Fruit fly (Drosophila melanogaster) whole organism, embryonic: ENCODE results near the gene CG9302.
A peak's percentile ranks its signal among the peaks of the same experiment; 100 is the strongest.

Experiments used
- Ada2b ChIP-seq: fragments of 200-800 bp; sonication (Bioruptor generic); IDR thresholded peaks from 2 replicates; pipeline ENCODE4 v1.3.6; 2022; ENCODE audit warnings: missing biosample characterization, missing genetic modification characterization
- Atf6 ChIP-seq: fragments of 200-800 bp; sonication (Bioruptor generic); IDR thresholded peaks from 2 replicates; pipeline ENCODE4 v1.3.6; 2022; ENCODE audit warnings: missing biosample characterization, missing genetic modification characterization
- Bdp1 ChIP-seq: fragments of 200-800 bp; sonication (Bioruptor generic); optimal IDR thresholded peaks from 3 replicates; lab custom pipeline; 2016; ENCODE audit warnings: missing biosample characterization, missing genetic modification characterization
- CG10147 ChIP-seq: fragments of 200-800 bp; sonication (Bioruptor generic); optimal IDR thresholded peaks from 2 replicates; lab custom pipeline; 2019; ENCODE audit warnings: missing biosample characterization, mild to moderate bottlenecking, missing genetic modification characterization, moderate library complexity
- CG11560 ChIP-seq: fragments of 200-800 bp; sonication (Bioruptor generic); IDR thresholded peaks from 3 replicates; pipeline ENCODE4 v1.3.6; 2022; ENCODE audit warnings: missing biosample characterization, missing genetic modification characterization
- CG11696 ChIP-seq: fragments of 200-800 bp; sonication (Bioruptor generic); IDR thresholded peaks from 2 replicates; pipeline ENCODE4 v1.3.6; 2022; ENCODE audit warnings: missing biosample characterization, missing genetic modification characterization
- CG13123 ChIP-seq: fragments of 200-800 bp; sonication (Bioruptor generic); optimal IDR thresholded peaks from 2 replicates; lab custom pipeline; 2016; ENCODE audit warnings: missing biosample characterization, missing genetic modification characterization
- CG14014 ChIP-seq: fragments of 200-800 bp; sonication (Bioruptor generic); IDR thresholded peaks from 2 replicates; pipeline ENCODE4 v1.3.6; 2022; ENCODE audit warnings: missing biosample characterization, missing genetic modification characterization
- CG15696 ChIP-seq: fragments of 200-800 bp; sonication (Bioruptor generic); optimal IDR thresholded peaks from 2 replicates; lab custom pipeline; 2019; ENCODE audit warnings: missing biosample characterization, mild to moderate bottlenecking, missing genetic modification characterization, moderate library complexity
- CG17359 ChIP-seq: fragments of 200-800 bp; sonication (Bioruptor generic); optimal IDR thresholded peaks from 3 replicates; lab custom pipeline; 2018; ENCODE audit warnings: missing biosample characterization, mild to moderate bottlenecking, missing genetic modification characterization, moderate library complexity
- CG18262 ChIP-seq: fragments of 200-800 bp; optimal IDR thresholded peaks from 3 replicates; lab custom pipeline; 2019; ENCODE audit warnings: missing biosample characterization, mild to moderate bottlenecking, missing genetic modification characterization, moderate library complexity
- CG2875 ChIP-seq: fragments of 200-800 bp; sonication (Bioruptor generic); optimal IDR thresholded peaks from 2 replicates; lab custom pipeline; 2017; ENCODE audit warnings: missing biosample characterization, mild to moderate bottlenecking, missing genetic modification characterization, missing genetic modification reagents
- CG31365 ChIP-seq: fragments of 200-800 bp; sonication (Bioruptor generic); optimal IDR thresholded peaks from 2 replicates; lab custom pipeline; 2018; ENCODE audit warnings: missing biosample characterization, mild to moderate bottlenecking, missing genetic modification characterization
- CG32772 ChIP-seq: fragments of 200-800 bp; sonication (Bioruptor generic); IDR thresholded peaks from 2 replicates; pipeline ENCODE4 v1.3.6; 2022; ENCODE audit warnings: missing biosample characterization, missing genetic modification characterization
- CG3838 ChIP-seq: fragments of 200-800 bp; sonication (Bioruptor generic); optimal IDR thresholded peaks from 3 replicates; lab custom pipeline; 2016; ENCODE audit warnings: missing biosample characterization, missing genetic modification characterization
- CG5953 ChIP-seq: fragments of 200-800 bp; sonication (Bioruptor generic); IDR thresholded peaks from 2 replicates; pipeline ENCODE4 v1.3.6; 2022; ENCODE audit warnings: missing biosample characterization, missing genetic modification characterization
- CG6272 ChIP-seq: fragments of 200-800 bp; sonication (Bioruptor generic); IDR thresholded peaks from 2 replicates; pipeline ENCODE4 v1.3.6; 2022; ENCODE audit warnings: missing biosample characterization, missing genetic modification characterization
- CG6654 ChIP-seq: fragments of 200-800 bp; sonication (Bioruptor generic); optimal IDR thresholded peaks from 2 replicates; lab custom pipeline; 2017; ENCODE audit warnings: missing biosample characterization, mild to moderate bottlenecking, missing genetic modification characterization
- CG8924 ChIP-seq: fragments of 200-800 bp; optimal IDR thresholded peaks from 3 replicates; lab custom pipeline; 2019; ENCODE audit warnings: missing biosample characterization, mild to moderate bottlenecking, missing genetic modification characterization, moderate library complexity
- Dbx ChIP-seq: fragments of 200-800 bp; sonication (Bioruptor generic); IDR thresholded peaks from 3 replicates; pipeline ENCODE4 v1.3.6; 2022; ENCODE audit warnings: missing biosample characterization, missing genetic modification characterization
- Gsc ChIP-seq: fragments of 200-800 bp; sonication (Bioruptor generic); IDR thresholded peaks from 2 replicates; pipeline ENCODE4 v1.3.6; 2022; ENCODE audit warnings: missing biosample characterization, missing genetic modification characterization
- HmgD ChIP-seq: fragments of 200-800 bp; sonication (Bioruptor generic); optimal IDR thresholded peaks from 3 replicates; lab custom pipeline; 2016; ENCODE audit warnings: missing biosample characterization, missing genetic modification characterization
- Mad ChIP-seq: fragments of 200-800 bp; sonication (Bioruptor generic); optimal IDR thresholded peaks from 2 replicates; lab custom pipeline; 2016; ENCODE audit warnings: missing biosample characterization, missing genetic modification characterization
- Meics ChIP-seq: fragments of 200-800 bp; sonication (Bioruptor generic); optimal IDR thresholded peaks from 2 replicates; lab custom pipeline; 2017; ENCODE audit warnings: missing biosample characterization, mild to moderate bottlenecking, missing genetic modification characterization
- Nf-YB ChIP-seq: fragments of 200-800 bp; sonication (Bioruptor generic); optimal IDR thresholded peaks from 3 replicates; lab custom pipeline; 2019; ENCODE audit warnings: missing biosample characterization, mild to moderate bottlenecking, missing genetic modification characterization, moderate library complexity
- Ptx1 ChIP-seq: fragments of 200-800 bp; sonication (Bioruptor generic); IDR thresholded peaks from 2 replicates; pipeline ENCODE4 v1.3.6; 2022; ENCODE audit warnings: missing biosample characterization, missing genetic modification characterization
- Six4 ChIP-seq: fragments of 200-800 bp; sonication (Bioruptor generic); optimal IDR thresholded peaks from 2 replicates; lab custom pipeline; 2016; ENCODE audit warnings: missing biosample characterization, missing genetic modification characterization
- Taf1 ChIP-seq: fragments of 200-800 bp; sonication (Bioruptor generic); IDR thresholded peaks from 2 replicates; pipeline ENCODE4 v1.3.6; 2022; ENCODE audit warnings: missing biosample characterization, missing genetic modification characterization
- chn ChIP-seq: fragments of 200-800 bp; sonication (Bioruptor generic); optimal IDR thresholded peaks from 2 replicates; lab custom pipeline; 2016; ENCODE audit warnings: missing biosample characterization, missing genetic modification characterization
- dmrt11E ChIP-seq: fragments of 200-800 bp; sonication (Bioruptor generic); optimal IDR thresholded peaks from 3 replicates; lab custom pipeline; 2018; ENCODE audit warnings: missing biosample characterization, mild to moderate bottlenecking, missing genetic modification characterization, moderate library complexity
- ewg ChIP-seq: fragments of 200-800 bp; sonication (Bioruptor generic); optimal IDR thresholded peaks from 3 replicates; lab custom pipeline; 2017; ENCODE audit warnings: mild to moderate bottlenecking, missing biosample characterization, missing genetic modification reagents, missing genetic modification characterization
- grn ChIP-seq: fragments of 200-800 bp; sonication (Bioruptor generic); optimal IDR thresholded peaks from 3 replicates; lab custom pipeline; 2017; ENCODE audit warnings: missing biosample characterization, missing genetic modification characterization
- hkb ChIP-seq, 2 experiments: fragments of 200-800 bp in 1 of 2; fragments of >200 bp in 1 of 2; sonication (Bioruptor generic) in 1 of 2; IDR thresholded peaks in 1 of 2; optimal IDR thresholded peaks in 1 of 2; 2 replicates each; pipeline versions ENCODE4 v1.3.6 to Lab custom; 2017 to 2022; ENCODE audit warnings: missing biosample characterization in 1 of 2, missing genetic modification characterization in 1 of 2
- ken ChIP-seq: fragments of 200-800 bp; sonication (Bioruptor generic); IDR thresholded peaks from 3 replicates; pipeline ENCODE4 v1.3.6; 2022; ENCODE audit warnings: missing biosample characterization, missing genetic modification characterization
- lbe ChIP-seq: fragments of 200-800 bp; sonication (Bioruptor generic); optimal IDR thresholded peaks from 2 replicates; lab custom pipeline; 2016; ENCODE audit warnings: missing biosample characterization, mild to moderate bottlenecking, missing genetic modification characterization
- luna ChIP-seq: fragments of 200-800 bp; sonication (Bioruptor generic); optimal IDR thresholded peaks from 2 replicates; lab custom pipeline; 2016; ENCODE audit warnings: missing biosample characterization, missing genetic modification characterization
- nom ChIP-seq: fragments of 200-800 bp; sonication (Bioruptor generic); optimal IDR thresholded peaks from 2 replicates; lab custom pipeline; 2017; ENCODE audit warnings: missing biosample characterization, missing genetic modification characterization, mild to moderate bottlenecking, moderate library complexity, missing genetic modification reagents
- odd ChIP-seq: fragments of 200-800 bp; sonication (Bioruptor generic); optimal IDR thresholded peaks from 2 replicates; lab custom pipeline; 2017; ENCODE audit warnings: missing biosample characterization, mild to moderate bottlenecking, missing genetic modification characterization
- pnt ChIP-seq: fragments of 200-800 bp; sonication (Bioruptor generic); optimal IDR thresholded peaks from 3 replicates; lab custom pipeline; 2016; ENCODE audit warnings: missing biosample characterization, missing genetic modification characterization
- pros ChIP-seq: fragments of 200-800 bp; sonication (Bioruptor generic); optimal IDR thresholded peaks from 3 replicates; lab custom pipeline; 2019; ENCODE audit warnings: missing biosample characterization, mild to moderate bottlenecking, missing genetic modification characterization, moderate library complexity
- repo ChIP-seq: fragments of 200-800 bp; sonication (Bioruptor generic); optimal IDR thresholded peaks from 2 replicates; lab custom pipeline; 2016; ENCODE audit warnings: missing biosample characterization, missing genetic modification characterization
- sens-2 ChIP-seq: fragments of 200-800 bp; sonication (Bioruptor generic); IDR thresholded peaks from 2 replicates; pipeline ENCODE4 v1.3.6; 2022; ENCODE audit warnings: missing biosample characterization, missing genetic modification characterization
- sim ChIP-seq: fragments of 200-800 bp; sonication (Bioruptor generic); IDR thresholded peaks from 2 replicates; pipeline ENCODE4 v1.3.6; 2022; ENCODE audit warnings: missing biosample characterization, missing genetic modification characterization
- slbo ChIP-seq: fragments of 200-800 bp; sonication (Bioruptor generic); IDR thresholded peaks from 2 replicates; pipeline ENCODE4 v1.3.6; 2022; ENCODE audit warnings: missing biosample characterization, missing genetic modification characterization
- sob ChIP-seq: fragments of 200-800 bp; sonication (Bioruptor generic); IDR thresholded peaks from 2 replicates; pipeline ENCODE4 v1.3.6; 2022; ENCODE audit warnings: missing biosample characterization, missing genetic modification characterization
- ttk ChIP-seq: fragments of 200-800 bp; sonication (Bioruptor generic); IDR thresholded peaks from 2 replicates; pipeline ENCODE4 v2.1.2; 2022; ENCODE audit warnings: missing biosample characterization, missing genetic modification characterization
- tx ChIP-seq: fragments of 200-800 bp; sonication (Bioruptor generic); optimal IDR thresholded peaks from 2 replicates; lab custom pipeline; 2016; ENCODE audit warnings: missing biosample characterization, missing genetic modification characterization
- vnd ChIP-seq: fragments of 200-800 bp; sonication (Bioruptor generic); IDR thresholded peaks from 3 replicates; pipeline ENCODE4 v1.3.6; 2022; ENCODE audit warnings: missing biosample characterization, missing genetic modification characterization; ENCODE audit not compliant: partially characterized antibody
- vvl ChIP-seq: fragments of 200-800 bp; sonication (Bioruptor generic); IDR thresholded peaks from 2 replicates; pipeline ENCODE4 v1.3.6; 2022; ENCODE audit warnings: missing biosample characterization, missing genetic modification characterization
- wdn ChIP-seq: fragments of 200-800 bp; sonication (Bioruptor generic); IDR thresholded peaks from 2 replicates; pipeline ENCODE4 v1.3.6; 2022; ENCODE audit warnings: missing biosample characterization, missing genetic modification characterization

Gene CG9302

DNA sequence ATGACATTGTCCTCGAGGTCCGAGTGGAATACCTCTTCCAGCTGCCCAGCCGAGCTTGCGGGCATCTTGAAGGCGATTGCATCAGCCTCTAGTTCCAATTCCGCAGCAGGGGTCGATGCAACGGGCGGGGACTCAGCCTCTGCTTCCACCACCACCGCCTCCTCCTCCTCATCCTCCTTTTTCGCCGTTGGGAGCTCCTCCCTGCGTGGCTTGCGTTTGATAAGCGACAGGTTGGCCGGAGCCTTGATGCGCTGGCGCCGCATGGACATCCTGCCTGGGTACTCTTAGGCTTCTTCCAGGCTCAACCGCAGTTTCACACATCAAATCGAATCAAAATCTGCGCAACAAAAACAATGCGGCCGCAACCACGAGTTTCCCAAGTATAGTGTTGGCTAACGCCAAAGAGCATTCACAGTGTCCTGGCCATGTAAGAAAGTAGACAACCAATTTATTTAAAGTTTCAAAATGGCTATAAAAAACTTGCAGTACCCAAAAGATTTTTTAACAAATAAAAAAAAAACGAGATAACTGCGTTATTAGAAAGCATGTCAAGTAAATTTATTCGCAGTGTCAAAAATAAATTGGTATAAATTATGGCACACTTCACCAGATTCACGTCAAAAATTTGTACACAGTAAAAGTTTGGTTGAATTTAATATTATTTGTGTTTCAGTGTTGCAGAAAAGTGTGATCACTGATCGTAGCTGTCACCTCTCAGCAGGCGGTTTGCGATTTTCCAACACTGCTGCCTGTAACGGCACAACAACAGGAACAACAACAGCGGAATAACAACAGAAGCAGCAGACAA, 4.7 kb downstream of the CG9302 start, which contains the start of the genes Bdp1 and CG6565 (continued):
- TF ChIP-seq CG11696 (GFP tag; lab: Robert Waterston, UW) = peak; percentile 57
- TF ChIP-seq CG2875 (GFP tag; lab: Kevin White, UChicago) = peak; percentile 93
- TF ChIP-seq Ada2b (GFP tag; lab: Robert Waterston, UW) = peak; percentile 93
- TF ChIP-seq CG11560 (tag; lab: Robert Waterston, UW) = peak; percentile 91
- TF ChIP-seq sob (GFP tag; lab: Robert Waterston, UW) = peak; percentile 97
- TF ChIP-seq repo = peak; percentile 96
- TF ChIP-seq dmrt11E (tag; lab: Kevin White, UChicago) = peak; percentile 98
- peak; percentile 90 for TF ChIP-seq CG6654
- peak; percentile 82 for TF ChIP-seq sens-2
- TF ChIP-seq Atf6 (GFP tag; lab: Robert Waterston, UW) = peak; percentile 96
- peak; percentile 95 for TF ChIP-seq CG14014 (GFP tag; lab: Robert Waterston, UW)
- TF ChIP-seq ken (GFP tag; lab: Robert Waterston, UW) = peak; percentile 95
- TF ChIP-seq pros = peak; percentile 45
- TF ChIP-seq Gsc (GFP tag; lab: Robert Waterston, UW) = peak; percentile 95
- peak; percentile 91 for TF ChIP-seq lbe (GFP tag; lab: Kevin White, UChicago)
- TF ChIP-seq HmgD = peak; percentile 97
- peak; percentile 97 for TF ChIP-seq Mad (GFP tag; lab: Kevin White, UChicago)
- TF ChIP-seq vvl (GFP tag; lab: Robert Waterston, UW) = peak; percentile 91
- TF ChIP-seq Bdp1 (GFP tag; lab: Kevin White, UChicago) = peak; percentile 96
- peak; percentile 96 for TF ChIP-seq Meics
- TF ChIP-seq Six4 (GFP tag; lab: Kevin White, UChicago) = peak; percentile 96
- peak; percentile 86 for TF ChIP-seq wdn (GFP tag; lab: Robert Waterston, UW)
- TF ChIP-seq nom = peak; percentile 80
- peak; percentile 91 for TF ChIP-seq ttk
- peak; percentile 99 for TF ChIP-seq pnt
- peak; percentile 97 for TF ChIP-seq CG15696 (tag; lab: Kevin White, UChicago)
- TF ChIP-seq chn = peak; percentile 99
- peak; percentile 76; the same call in 1 of the 2 replicates for TF ChIP-seq CG5953 (GFP tag; lab: Robert Waterston, UW)
- peak; percentile 95 for TF ChIP-seq CG3838 (GFP tag; lab: Kevin White, UChicago)
- TF ChIP-seq grn (GFP tag; lab: Kevin White, UChicago) = no peak
- peak; percentile 97 for TF ChIP-seq CG6272 (GFP tag; lab: Robert Waterston, UW)
- TF ChIP-seq luna = peak; percentile 97
- TF ChIP-seq tx (GFP tag; lab: Kevin White, UChicago) = peak; percentile 99
- peak; percentile 97 for TF ChIP-seq Dbx (GFP tag; lab: Robert Waterston, UW)
- TF ChIP-seq Taf1 (GFP tag; lab: Robert Waterston, UW) = peak; percentile 90
- no peak for TF ChIP-seq vnd (GFP tag; lab: Robert Waterston, UW)
- TF ChIP-seq CG17359 = peak; percentile 95
- TF ChIP-seq CG13123 (GFP tag; lab: Kevin White, UChicago) = peak; percentile 96
- TF ChIP-seq CG18262 (tag; lab: Kevin White, UChicago) = peak; percentile 95
- TF ChIP-seq slbo (GFP tag; lab: Robert Waterston, UW) = peak; percentile 98
- peak; percentile 93 for TF ChIP-seq CG10147 (GFP tag; lab: Kevin White, UChicago)
- peak; percentile 90 for TF ChIP-seq odd (GFP tag; lab: Kevin White, UChicago)
- TF ChIP-seq hkb (optimal IDR thresholded peaks at IDR 0.05; lab: Kevin White, UChicago) = peak; percentile 91
- TF ChIP-seq hkb (GFP tag; IDR thresholded peaks at IDR 0.05; lab: Robert Waterston, UW) = peak; percentile 93
- TF ChIP-seq sim = peak; percentile 78
- peak; percentile 95 for TF ChIP-seq CG8924 (tag; lab: Kevin White, UChicago)
- peak; percentile 31 for TF ChIP-seq CG31365 (tag; lab: Kevin White, UChicago)
- peak; percentile 82 for TF ChIP-seq Nf-YB (GFP tag; lab: Kevin White, UChicago)
- TF ChIP-seq ewg = peak; percentile 97
- TF ChIP-seq Ptx1 = peak; percentile 98
- peak; percentile 96 for TF ChIP-seq CG32772 (GFP tag; lab: Robert Waterston, UW)
